Worm (Caenorhabditis elegans) whole organism, young adult: ENCODE results near the gene dcaf-1.

ENCODE experiments used
- C06A6.2 ChIP-seq: fragments of 200-800 bp; sonication (Bioruptor generic); conservative IDR thresholded peaks from 2 replicates; pipeline ENCODE4 v1.3.6; 2022; ENCODE audit warnings: missing genetic modification characterization, missing compliant biosample characterization
- D2030.7 ChIP-seq: fragments of 200-800 bp; sonication (Bioruptor generic); IDR thresholded peaks from 2 replicates; pipeline ENCODE4 v1.3.6; 2022; ENCODE audit warnings: missing genetic modification reagents, missing genetic modification characterization, missing compliant biosample characterization
- F22D6.2 ChIP-seq: sonication (generic microtip); optimal IDR thresholded peaks from 2 replicates; lab custom pipeline; 2016; ENCODE audit warnings: mild to moderate bottlenecking, missing genetic modification characterization, missing compliant biosample characterization
- F23B12.7 ChIP-seq: sonication (generic microtip); optimal IDR thresholded peaks from 2 replicates; lab custom pipeline; 2017; ENCODE audit warnings: missing genetic modification characterization, mild to moderate bottlenecking, missing compliant biosample characterization, antibody characterized with exemption, moderate library complexity; ENCODE audit not compliant: insufficient read depth
- F49E8.2 ChIP-seq: sonication (generic microtip); optimal IDR thresholded peaks from 3 replicates; lab custom pipeline; 2017; ENCODE audit warnings: missing genetic modification characterization, mild to moderate bottlenecking, missing compliant biosample characterization, antibody characterized with exemption, moderate library complexity; ENCODE audit not compliant: insufficient read depth
- K11D2.4 ChIP-seq: fragments of 200-800 bp; sonication (Bioruptor generic); IDR thresholded peaks from 2 replicates; pipeline ENCODE4 v1.3.6; 2022; ENCODE audit warnings: missing genetic modification reagents, missing genetic modification characterization, missing compliant biosample characterization
- ZK185.1 ChIP-seq: sonication (generic microtip); optimal IDR thresholded peaks from 2 replicates; lab custom pipeline; 2016; ENCODE audit warnings: mild to moderate bottlenecking, missing genetic modification characterization, missing compliant biosample characterization; ENCODE audit not compliant: poor library complexity, severe bottlenecking
- ama-1 ChIP-seq, 3 experiments: fragments of 150-350 bp in 1 of 3; sonication (generic microtip) in 2 of 3; optimal IDR thresholded peaks; 2 replicates each; lab custom pipeline; 2014 to 2018; ENCODE audit warnings: missing biosample characterization in 2 of 3, missing genetic modification characterization in 2 of 3, missing genetic modification reagents in 2 of 3
- aptf-2 ChIP-seq: fragments of 200-800 bp; sonication (Bioruptor generic); conservative IDR thresholded peaks from 2 replicates; pipeline ENCODE4 v1.3.6; 2022; ENCODE audit warnings: missing genetic modification reagents, missing genetic modification characterization, missing compliant biosample characterization
- attf-5 ChIP-seq: fragments of 200-800 bp; sonication (Bioruptor generic); optimal IDR thresholded peaks from 2 replicates; lab custom pipeline; 2018; ENCODE audit warnings: mild to moderate bottlenecking, missing genetic modification characterization, missing compliant biosample characterization
- attf-6 ChIP-seq: fragments of 200-800 bp; sonication (Bioruptor generic); IDR thresholded peaks from 2 replicates; pipeline ENCODE4 v1.3.6; 2022; ENCODE audit warnings: missing genetic modification reagents, missing genetic modification characterization, missing compliant biosample characterization
- cebp-1 ChIP-seq, 2 experiments: fragments of 200-800 bp in 1 of 2; sonication (Bioruptor generic) in 1 of 2; sonication (generic microtip) in 1 of 2; IDR thresholded peaks in 1 of 2; optimal IDR thresholded peaks in 1 of 2; 2 replicates each; pipeline versions ENCODE4 v1.3.6 to Lab custom; 2017 to 2022; ENCODE audit warnings: missing compliant biosample characterization in 2 of 2, missing genetic modification characterization in 2 of 2, mild to moderate bottlenecking in 1 of 2, missing genetic modification reagents in 1 of 2, moderate library complexity in 1 of 2
- ceh-58 ChIP-seq: fragments of 200-800 bp; sonication (Bioruptor generic); IDR thresholded peaks from 2 replicates; pipeline ENCODE4 v1.3.6; 2022; ENCODE audit warnings: missing genetic modification characterization, missing compliant biosample characterization
- ceh-91 ChIP-seq: fragments of 200-800 bp; sonication (Bioruptor generic); IDR thresholded peaks from 2 replicates; pipeline ENCODE4 v1.3.6; 2022; ENCODE audit warnings: missing genetic modification reagents, missing genetic modification characterization, missing compliant biosample characterization
- chd-7 ChIP-seq: sonication (generic microtip); optimal IDR thresholded peaks from 2 replicates; lab custom pipeline; 2016; ENCODE audit warnings: mild to moderate bottlenecking, missing genetic modification characterization, moderate library complexity, missing compliant biosample characterization
- ets-4 ChIP-seq: fragments of 200-800 bp; sonication (Bioruptor generic); optimal IDR thresholded peaks from 2 replicates; lab custom pipeline; 2018; ENCODE audit warnings: mild to moderate bottlenecking, missing genetic modification characterization, missing compliant biosample characterization
- hmg-1.2 ChIP-seq: fragments of 200-800 bp; sonication (Bioruptor generic); IDR thresholded peaks from 2 replicates; pipeline ENCODE4 v1.3.6; 2022; ENCODE audit warnings: missing genetic modification reagents, missing genetic modification characterization, missing compliant biosample characterization
- hsf-1 ChIP-seq: fragments of 200-800 bp; sonication (Bioruptor generic); IDR thresholded peaks from 2 replicates; pipeline ENCODE4 v1.3.6; 2022; ENCODE audit warnings: missing genetic modification reagents, missing genetic modification characterization, missing compliant biosample characterization
- let-607 ChIP-seq, 2 experiments: fragments of 200-800 bp in 1 of 2; sonication (Bioruptor generic) in 1 of 2; sonication (generic microtip) in 1 of 2; optimal IDR thresholded peaks; 2 replicates each; lab custom pipeline; 2016 to 2018; ENCODE audit warnings: mild to moderate bottlenecking in 2 of 2, missing compliant biosample characterization in 2 of 2, missing genetic modification characterization in 2 of 2, moderate library complexity in 2 of 2, missing genotype in 1 of 2
- lin-35 ChIP-seq, 3 experiments: fragments of 150-350 bp in 2 of 3; sonication (generic microtip) in 1 of 3; optimal IDR thresholded peaks; 2 replicates each; lab custom pipeline; 2014 to 2018; ENCODE audit warnings: missing biosample characterization in 3 of 3, missing genetic modification characterization in 3 of 3, missing genetic modification reagents in 3 of 3
- lin-40 ChIP-seq: sonication (generic microtip); optimal IDR thresholded peaks from 2 replicates; lab custom pipeline; 2016; ENCODE audit warnings: missing genetic modification characterization, mild to moderate bottlenecking, missing compliant biosample characterization, missing genotype, missing genetic modification reagents
- lin-54 ChIP-seq: fragments of 200-800 bp; sonication (Bioruptor generic); optimal IDR thresholded peaks from 2 replicates; lab custom pipeline; 2018; ENCODE audit warnings: mild to moderate bottlenecking, missing genetic modification characterization, missing compliant biosample characterization
- madf-8 ChIP-seq: fragments of 200-800 bp; sonication (Bioruptor generic); conservative IDR thresholded peaks from 2 replicates; pipeline ENCODE4 v1.3.6; 2022; ENCODE audit warnings: missing genetic modification reagents, missing genetic modification characterization, missing compliant biosample characterization
- mel-28 ChIP-seq: sonication (generic microtip); optimal IDR thresholded peaks from 2 replicates; lab custom pipeline; 2016; ENCODE audit warnings: borderline replicate concordance, mild to moderate bottlenecking, missing genetic modification characterization, missing compliant biosample characterization
- nfya-2 ChIP-seq: fragments of 200-800 bp; sonication (Bioruptor generic); IDR thresholded peaks from 2 replicates; pipeline ENCODE4 v1.3.6; 2022; ENCODE audit warnings: missing genetic modification reagents, missing genetic modification characterization, missing compliant biosample characterization
- nhr-80 ChIP-seq: sonication (generic microtip); optimal IDR thresholded peaks from 2 replicates; lab custom pipeline; 2016; ENCODE audit warnings: missing genetic modification characterization, missing compliant biosample characterization
- pbrm-1 ChIP-seq: fragments of 200-800 bp; sonication (Bioruptor generic); IDR thresholded peaks from 2 replicates; pipeline ENCODE4 v1.3.6; 2022; ENCODE audit warnings: missing genetic modification reagents, missing genetic modification characterization, missing compliant biosample characterization
- pha-4 ChIP-seq: fragments of 150-350 bp; sonication (generic microtip); optimal IDR thresholded peaks from 2 replicates; lab custom pipeline; 2014; ENCODE audit warnings: missing biosample characterization, missing genetic modification reagents, missing genetic modification characterization
- rec-8 ChIP-seq, 2 experiments: sonication (generic microtip); optimal IDR thresholded peaks; 2 replicates each; lab custom pipeline; 2016; ENCODE audit warnings: mild to moderate bottlenecking in 2 of 2, missing genetic modification characterization in 2 of 2, missing genetic modification reagents in 2 of 2, missing genotype in 2 of 2, missing biosample characterization in 1 of 2, missing compliant biosample characterization in 1 of 2, moderate library complexity in 1 of 2
- sdz-38 ChIP-seq: sonication (generic microtip); optimal IDR thresholded peaks from 2 replicates; lab custom pipeline; 2016; ENCODE audit warnings: missing genotype, missing genetic modification characterization, missing compliant biosample characterization
- sea-2 ChIP-seq: fragments of 200-800 bp; sonication (Bioruptor generic); IDR thresholded peaks from 2 replicates; pipeline ENCODE4 v1.3.6; 2022; ENCODE audit warnings: missing genetic modification characterization, missing compliant biosample characterization
- snpc-4 ChIP-seq, 5 experiments: fragments of 150-350 bp in 1 of 5; sonication (generic microtip) in 4 of 5; optimal IDR thresholded peaks; 2 replicates each; lab custom pipeline; 2014 to 2018; ENCODE audit warnings: missing genetic modification characterization in 5 of 5, missing biosample characterization in 3 of 5, antibody characterized with exemption in 2 of 5, mild to moderate bottlenecking in 2 of 5, missing compliant biosample characterization in 2 of 5, missing genotype in 2 of 5, moderate library complexity in 2 of 5, missing genetic modification reagents in 1 of 5
- somi-1 ChIP-seq: fragments of 200-800 bp; sonication (Bioruptor generic); optimal IDR thresholded peaks from 2 replicates; lab custom pipeline; 2018; ENCODE audit warnings: mild to moderate bottlenecking, missing genetic modification characterization, missing compliant biosample characterization
- tbp1 ChIP-seq: fragments of 200-800 bp; sonication (Bioruptor generic); optimal IDR thresholded peaks from 2 replicates; lab custom pipeline; 2018; ENCODE audit warnings: mild to moderate bottlenecking, missing genetic modification characterization, missing compliant biosample characterization
- tlf-1 ChIP-seq: fragments of 200-800 bp; sonication (Bioruptor generic); optimal IDR thresholded peaks from 2 replicates; lab custom pipeline; 2018; ENCODE audit warnings: mild to moderate bottlenecking, missing genetic modification characterization, missing compliant biosample characterization
- unc-62 ChIP-seq: fragments of 150-350 bp; optimal IDR thresholded peaks from 2 replicates; lab custom pipeline; 2014; ENCODE audit warnings: missing biosample characterization, missing genetic modification reagents, missing genetic modification characterization
- ztf-18 ChIP-seq: sonication (generic microtip); optimal IDR thresholded peaks from 2 replicates; lab custom pipeline; 2016; ENCODE audit warnings: missing genotype, mild to moderate bottlenecking, missing genetic modification characterization, missing compliant biosample characterization
- ztf-25 ChIP-seq: fragments of 200-800 bp; sonication (Bioruptor generic); IDR thresholded peaks from 2 replicates; pipeline ENCODE4 v1.3.6; 2022; ENCODE audit warnings: missing genetic modification reagents, missing genetic modification characterization, missing compliant biosample characterization
- ztf-26 ChIP-seq: sonication (generic microtip); optimal IDR thresholded peaks from 2 replicates; lab custom pipeline; 2017; ENCODE audit warnings: missing genetic modification characterization, missing compliant biosample characterization
- ztf-28 ChIP-seq: fragments of 200-800 bp; sonication (Bioruptor generic); IDR thresholded peaks from 2 replicates; pipeline ENCODE4 v1.3.6; 2022; ENCODE audit warnings: missing genetic modification reagents, missing genetic modification characterization, missing compliant biosample characterization
- ztf-6 ChIP-seq: fragments of 200-800 bp; sonication (Bioruptor generic); IDR thresholded peaks from 2 replicates; pipeline ENCODE4 v1.3.6; 2022; ENCODE audit warnings: missing genetic modification reagents, missing genetic modification characterization, missing compliant biosample characterization

Gene dcaf-1

DNA sequence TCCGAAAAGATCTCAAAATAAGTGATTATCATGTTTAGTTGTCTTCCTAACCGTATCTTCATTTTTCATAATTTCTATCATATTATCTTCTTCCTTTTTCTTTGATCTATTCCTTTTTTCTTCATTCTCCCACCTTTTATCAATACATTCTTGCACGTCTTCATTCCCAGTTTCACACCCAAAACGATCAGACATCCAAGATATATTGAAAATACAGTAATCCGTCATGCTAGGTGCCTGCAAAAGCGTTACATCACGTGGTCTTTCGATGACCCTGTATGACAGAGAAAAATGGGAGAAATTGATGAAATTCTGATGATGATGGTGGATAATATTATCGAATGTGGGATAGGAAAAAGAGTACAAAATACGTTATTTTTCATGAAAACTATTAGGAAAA is 34.1 kb downstream of the dcaf-1 start:
- TF ChIP-seq cebp-1 (GFP tag; IDR thresholded peaks at IDR 0.05; lab: Robert Waterston, UW): no peak
- peak; percentile 33 for TF ChIP-seq cebp-1 (tag; optimal IDR thresholded peaks at IDR 0.05; lab: Kevin White, UChicago)
- TF ChIP-seq lin-40 (tag; lab: Kevin White, UChicago): peak; percentile 53
- TF ChIP-seq somi-1 (GFP tag; lab: Kevin White, UChicago): peak; percentile 82
- peak; percentile 47 for TF ChIP-seq ztf-26 (tag; lab: Kevin White, UChicago)
- no peak for TF ChIP-seq tlf-1 (GFP tag; lab: Kevin White, UChicago)

ce11 chrIV:9671001-9671652 is 35.4 kb downstream of the dcaf-1 start:
- no peak for TF ChIP-seq ztf-18 (tag; lab: Kevin White, UChicago)
- TF ChIP-seq snpc-4 (GFP tag; optimal IDR thresholded peaks at IDR 0.05; lab: Kevin White, UChicago): no peak
- TF ChIP-seq snpc-4 (tag; optimal IDR thresholded peaks at IDR 0.05; lab: Kevin White, UChicago): peak in 1 of 4 experiments; percentile 11
- TF ChIP-seq pha-4 (tag; lab: Kevin White, UChicago): peak; percentile 76
- peak; percentile 53 for TF ChIP-seq somi-1 (GFP tag; lab: Kevin White, UChicago)
- TF ChIP-seq sdz-38 (tag; lab: Kevin White, UChicago): no peak
- no peak for TF ChIP-seq ztf-6 (GFP tag; lab: Robert Waterston, UW)
- TF ChIP-seq cebp-1 (GFP tag; IDR thresholded peaks at IDR 0.05; lab: Robert Waterston, UW): no peak
- TF ChIP-seq cebp-1 (tag; optimal IDR thresholded peaks at IDR 0.05; lab: Kevin White, UChicago): peak; percentile 74
- TF ChIP-seq lin-35 (GFP tag; optimal IDR thresholded peaks at IDR 0.05; lab: Kevin White, UChicago): peak in 1 of 3 experiments; percentile 10
- no peak for TF ChIP-seq madf-8 (GFP tag; lab: Robert Waterston, UW)
- 0 out of 2 replicates have a peak, but pooled peaks have one; percentile 46 for TF ChIP-seq C06A6.2 (GFP tag; lab: Robert Waterston, UW)
- TF ChIP-seq let-607 (tag; optimal IDR thresholded peaks at IDR 0.05; lab: Kevin White, UChicago): peak in 1 of 2 experiments; percentile 46
- no peak for TF ChIP-seq attf-6 (GFP tag; lab: Robert Waterston, UW)
- peak; percentile 88 for TF ChIP-seq nhr-80
- TF ChIP-seq tbp1 (GFP tag; lab: Kevin White, UChicago): peak; percentile 23
- TF ChIP-seq lin-54 (GFP tag; lab: Kevin White, UChicago): peak; percentile 10
- TF ChIP-seq ceh-58 (GFP tag; lab: Robert Waterston, UW): no peak
- peak; percentile 26 for TF ChIP-seq ZK185.1
- TF ChIP-seq tlf-1 (GFP tag; lab: Kevin White, UChicago): peak; percentile 20
- peak; percentile 24; the same call in 1 of the 2 replicates for TF ChIP-seq hmg-1.2 (GFP tag; lab: Robert Waterston, UW)
- TF ChIP-seq ztf-25 (GFP tag; lab: Robert Waterston, UW): no peak
- TF ChIP-seq F23B12.7 (tag; lab: Kevin White, UChicago): peak; percentile 37
- TF ChIP-seq ets-4: no peak
- TF ChIP-seq ama-1 (optimal IDR thresholded peaks at IDR 0.05; lab: Kevin White, UChicago): peak; percentile 58
- TF ChIP-seq ama-1 (GFP tag; optimal IDR thresholded peaks at IDR 0.05; lab: Kevin White, UChicago): no peak
- peak; percentile 35 for TF ChIP-seq attf-5
- peak; percentile 67 for TF ChIP-seq lin-40 (tag; lab: Kevin White, UChicago)

DNA sequence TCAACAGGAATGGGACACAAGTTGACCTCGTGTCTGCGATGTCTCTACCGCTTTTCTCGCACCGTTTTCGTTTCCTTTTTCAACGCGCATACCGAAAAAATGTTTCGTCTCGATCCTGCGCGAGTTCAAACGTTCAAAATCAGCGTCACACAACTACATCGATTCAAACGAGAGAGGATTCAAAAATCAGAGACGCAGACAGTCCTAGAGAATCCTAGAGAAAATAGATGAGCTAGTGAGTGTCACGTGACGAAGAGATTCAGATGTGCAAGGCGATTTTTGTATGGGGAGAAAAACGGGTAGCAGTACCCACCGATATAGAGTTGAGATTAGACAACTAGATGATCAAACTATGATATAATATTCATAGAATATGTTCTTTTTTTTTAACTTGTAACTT is 36.6 kb downstream of the dcaf-1 start:
- TF ChIP-seq unc-62 (GFP tag; lab: Kevin White, UChicago): no peak
- TF ChIP-seq nfya-2: no peak
- no peak for TF ChIP-seq ceh-91 (GFP tag; lab: Robert Waterston, UW)
- TF ChIP-seq chd-7 (tag; lab: Kevin White, UChicago): peak; percentile 55
- no peak for TF ChIP-seq D2030.7 (GFP tag; lab: Robert Waterston, UW)
- TF ChIP-seq K11D2.4: 0 out of 2 replicates have a peak, but pooled peaks have one; percentile 39
- TF ChIP-seq ztf-28 (GFP tag; lab: Robert Waterston, UW): no peak
- no peak for TF ChIP-seq F49E8.2 (tag; lab: Kevin White, UChicago)
- TF ChIP-seq ztf-18 (tag; lab: Kevin White, UChicago): no peak
- no peak for TF ChIP-seq rec-8 (tag; optimal IDR thresholded peaks at IDR 0.05; lab: Kevin White, UChicago)
- TF ChIP-seq sea-2 (GFP tag; lab: Robert Waterston, UW): no peak
- no peak for TF ChIP-seq pbrm-1 (GFP tag; lab: Robert Waterston, UW)
- no peak for TF ChIP-seq hsf-1 (GFP tag; lab: Robert Waterston, UW)
- TF ChIP-seq F22D6.2: no peak
- no peak for TF ChIP-seq F23B12.7 (tag; lab: Kevin White, UChicago)
- no peak for TF ChIP-seq aptf-2 (GFP tag; lab: Robert Waterston, UW)
- TF ChIP-seq mel-28 (tag; lab: Kevin White, UChicago): no peak
- no peak for TF ChIP-seq C06A6.2 (GFP tag; lab: Robert Waterston, UW)
